Worm (Caenorhabditis elegans): Measurements from ENCODE around the gene Y73B6BL.29.

DNA sequence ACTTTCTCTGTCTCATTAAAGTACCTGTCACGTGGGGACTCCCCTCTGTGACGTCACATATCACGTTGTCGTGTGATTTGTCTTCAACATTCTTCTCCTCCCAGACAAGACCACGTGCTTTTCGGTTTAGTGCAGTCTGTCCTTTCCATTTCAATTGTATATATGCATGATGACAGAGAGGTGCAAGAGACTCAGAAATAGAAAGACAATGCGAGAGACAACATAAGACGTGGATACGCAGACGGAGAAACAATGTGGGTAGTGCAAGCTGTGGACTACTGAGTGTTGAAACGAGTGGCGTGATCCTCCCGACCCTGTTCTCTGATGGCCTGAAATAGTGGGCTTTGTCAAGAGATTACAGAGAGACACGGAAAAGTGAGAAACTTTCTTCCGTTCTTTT lies 15.0 kb downstream of the Y73B6BL.29 start:
- TF ChIP-seq dao-5 (tag; optimal IDR thresholded peaks at IDR 0.05): no peak
- peak; percentile 95 for TF ChIP-seq W03F9.2 (tag; optimal IDR thresholded peaks at IDR 0.05)

Data from whole organism, L4/young adult.